Worm (Caenorhabditis elegans): ENCODE measurements around the gene F44B9.2.

ce11 chrIII:8066989-8067388, 44.7 kb downstream of the F44B9.2 start, which contains the start of gene pros-1:
- TF ChIP-seq unc-55 (GFP tag; optimal IDR thresholded peaks at IDR 0.05) (no peak), pha-4 (tag; optimal IDR thresholded peaks at IDR 0.05) (no peak), ceh-48 (tag; optimal IDR thresholded peaks at IDR 0.05) (no peak), pros-1 (tag; optimal IDR thresholded peaks at IDR 0.05) (no peak), ttx-3 (tag; optimal IDR thresholded peaks at IDR 0.05) (no peak), ceh-22 (tag; optimal IDR thresholded peaks at IDR 0.05) (no peak)

Measured in whole organism, late embryonic.